Fruit fly (Drosophila melanogaster): ENCODE results near the gene CG43115.

Gene CG43115

DNA sequence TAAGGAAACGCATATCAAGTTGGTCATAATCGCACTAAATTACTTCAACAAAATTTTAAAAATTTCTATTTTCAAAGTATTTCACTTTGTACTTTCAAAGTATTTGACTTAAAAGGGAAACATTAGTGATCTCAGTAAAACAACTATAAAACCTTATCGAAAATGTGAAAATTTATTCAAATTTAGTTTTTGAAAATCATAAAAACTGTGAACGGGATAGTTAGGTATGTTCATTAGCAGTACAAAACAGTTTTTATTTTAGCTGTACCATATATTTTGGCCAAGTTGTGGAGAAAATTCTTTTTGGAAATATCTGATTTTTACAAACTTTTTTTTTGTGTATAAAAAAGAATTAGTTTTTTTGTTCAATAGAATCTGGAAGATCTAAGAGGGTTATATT lies at the start of gene CG43115:
Gene CG43115, minus strand, starts transcription at position 101 of the 400 bp plus-strand sequence.
- TF ChIP-seq CTCF (optimal IDR thresholded peaks at IDR 0.05) (no peak), CG8478 (optimal IDR thresholded peaks at IDR 0.05) (no peak)

DNA sequence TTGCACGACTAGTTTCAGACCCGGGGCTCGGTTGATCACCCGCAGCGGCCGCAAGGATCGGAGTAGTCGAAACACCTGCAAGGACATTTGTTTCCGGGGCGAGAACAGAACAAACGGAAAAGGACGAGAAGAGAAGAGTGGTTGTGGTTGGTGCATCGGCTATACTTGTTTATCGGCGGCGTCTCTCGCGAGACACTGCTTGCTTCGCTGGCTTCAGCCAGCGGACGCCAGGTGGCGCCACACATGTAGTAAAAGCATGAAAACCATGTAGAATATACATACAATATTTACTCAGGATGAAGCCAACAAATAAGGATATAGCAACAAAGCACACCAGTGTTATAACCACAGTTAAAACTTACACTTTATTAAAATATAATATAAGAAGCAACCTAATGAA lies 43.7 kb upstream of the CG43115 start:
- TF ChIP-seq CTCF (optimal IDR thresholded peaks at IDR 0.05) (peak; percentile 94 to 96), CG8478 (optimal IDR thresholded peaks at IDR 0.05) (no peak)

DNA sequence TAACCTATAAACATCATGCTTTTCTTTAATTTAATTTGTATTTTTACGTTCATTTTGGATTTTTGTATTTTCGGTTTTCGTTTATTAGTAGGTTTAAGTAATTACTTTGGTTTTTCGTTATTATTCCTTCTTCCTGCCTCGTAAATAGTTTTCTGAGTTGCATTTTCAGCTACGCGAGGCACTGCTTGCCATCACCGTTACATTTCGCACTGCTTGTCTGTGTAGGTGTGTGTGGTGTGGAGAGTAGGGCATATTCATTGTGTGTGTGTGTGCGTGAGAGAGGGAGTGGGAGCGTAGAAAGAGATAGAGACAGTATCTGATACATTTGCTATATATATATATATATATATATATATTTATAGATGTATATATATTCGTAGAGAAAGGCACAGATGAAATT lies 38.5 kb upstream of the CG43115 start:
- TF ChIP-seq CTCF (optimal IDR thresholded peaks at IDR 0.05), result peak in 1 of 2 experiments; percentile 54
- no peak for TF ChIP-seq CG8478 (optimal IDR thresholded peaks at IDR 0.05)

DNA sequence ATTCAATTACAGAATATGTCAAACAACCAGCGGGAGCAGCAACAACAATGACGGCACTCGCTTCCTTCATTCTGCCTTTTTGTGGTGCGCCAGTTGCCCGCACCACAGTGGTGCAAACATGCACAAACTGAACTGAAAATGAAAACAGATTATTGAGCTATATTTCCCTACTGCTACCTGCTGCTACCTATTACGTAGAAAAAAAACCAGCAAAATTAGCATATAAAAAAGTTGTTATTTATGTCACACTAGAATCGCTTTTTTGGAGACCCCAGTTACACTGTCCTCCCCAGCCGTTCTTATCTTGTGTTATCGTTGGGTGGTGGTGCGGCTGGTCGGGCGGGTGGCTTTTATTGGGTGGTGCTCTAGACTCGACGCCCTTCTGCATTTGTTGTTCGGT lies 31.4 kb upstream of the CG43115 start:
- no peak for TF ChIP-seq CTCF (optimal IDR thresholded peaks at IDR 0.05)
- TF ChIP-seq CG8478 (optimal IDR thresholded peaks at IDR 0.05), result no peak

DNA sequence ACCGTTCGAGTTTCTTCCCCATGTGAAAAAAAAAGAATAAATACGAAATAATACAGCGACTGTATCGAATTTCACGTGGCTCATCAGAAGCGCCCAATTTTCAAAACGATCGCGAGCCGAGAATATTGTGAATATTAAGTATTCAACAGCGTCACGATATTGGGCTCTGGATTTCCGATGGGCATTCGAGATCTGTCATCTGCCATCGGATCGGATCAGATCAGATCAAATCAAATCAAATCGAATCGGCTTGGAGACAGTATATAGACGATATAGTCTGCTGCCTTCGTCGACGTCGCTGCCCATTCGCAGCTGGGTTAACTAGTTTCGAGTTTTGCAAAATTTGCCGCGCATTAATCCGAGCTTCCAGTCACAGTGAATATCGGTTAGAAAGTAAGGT lies 28.4 kb upstream of the CG43115 start:
- TF ChIP-seq CTCF (optimal IDR thresholded peaks at IDR 0.05) (no peak), CG8478 (optimal IDR thresholded peaks at IDR 0.05) (no peak)

DNA sequence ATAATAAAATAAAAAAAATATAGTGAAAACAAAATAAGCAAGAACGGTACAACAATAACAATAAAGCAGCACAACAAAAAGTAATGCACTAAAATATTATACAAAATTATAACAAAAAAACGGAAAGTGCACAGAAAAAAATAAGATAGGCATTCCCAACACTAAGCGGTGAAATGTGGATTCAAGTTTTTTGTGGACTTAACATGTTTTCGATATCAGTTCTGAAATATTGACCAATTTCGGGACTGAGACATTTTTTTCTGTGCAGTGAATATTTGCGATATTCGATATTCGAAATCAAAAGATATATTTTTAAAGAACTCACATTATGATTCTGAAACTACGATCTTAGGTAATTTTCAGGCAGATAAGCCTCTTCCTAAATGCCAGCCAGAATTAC lies 27.9 kb upstream of the CG43115 start:
- TF ChIP-seq CG8478 (optimal IDR thresholded peaks at IDR 0.05) (no peak), CTCF (optimal IDR thresholded peaks at IDR 0.05) (no peak)

DNA sequence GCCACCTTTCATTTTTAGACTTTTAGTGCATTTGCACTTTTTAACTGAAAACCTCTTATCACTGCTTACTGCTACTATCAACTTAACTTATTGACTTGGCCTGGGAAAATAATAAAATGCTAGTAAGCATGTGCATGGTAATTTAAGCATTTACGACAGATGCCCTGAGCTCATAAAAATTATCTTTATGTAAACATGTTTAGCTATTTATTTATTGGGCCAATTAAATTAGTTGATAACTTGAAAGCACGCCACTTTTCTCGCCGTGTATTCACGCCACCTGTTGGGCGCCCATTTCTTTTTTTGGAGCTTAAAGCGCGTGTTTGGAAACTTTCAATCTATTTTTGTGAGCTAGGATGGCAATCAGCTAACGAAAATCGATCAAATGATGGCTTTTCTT lies 26.0 kb upstream of the CG43115 start:
- TF ChIP-seq CTCF (optimal IDR thresholded peaks at IDR 0.05) (no peak), CG8478 (optimal IDR thresholded peaks at IDR 0.05) (no peak)

DNA sequence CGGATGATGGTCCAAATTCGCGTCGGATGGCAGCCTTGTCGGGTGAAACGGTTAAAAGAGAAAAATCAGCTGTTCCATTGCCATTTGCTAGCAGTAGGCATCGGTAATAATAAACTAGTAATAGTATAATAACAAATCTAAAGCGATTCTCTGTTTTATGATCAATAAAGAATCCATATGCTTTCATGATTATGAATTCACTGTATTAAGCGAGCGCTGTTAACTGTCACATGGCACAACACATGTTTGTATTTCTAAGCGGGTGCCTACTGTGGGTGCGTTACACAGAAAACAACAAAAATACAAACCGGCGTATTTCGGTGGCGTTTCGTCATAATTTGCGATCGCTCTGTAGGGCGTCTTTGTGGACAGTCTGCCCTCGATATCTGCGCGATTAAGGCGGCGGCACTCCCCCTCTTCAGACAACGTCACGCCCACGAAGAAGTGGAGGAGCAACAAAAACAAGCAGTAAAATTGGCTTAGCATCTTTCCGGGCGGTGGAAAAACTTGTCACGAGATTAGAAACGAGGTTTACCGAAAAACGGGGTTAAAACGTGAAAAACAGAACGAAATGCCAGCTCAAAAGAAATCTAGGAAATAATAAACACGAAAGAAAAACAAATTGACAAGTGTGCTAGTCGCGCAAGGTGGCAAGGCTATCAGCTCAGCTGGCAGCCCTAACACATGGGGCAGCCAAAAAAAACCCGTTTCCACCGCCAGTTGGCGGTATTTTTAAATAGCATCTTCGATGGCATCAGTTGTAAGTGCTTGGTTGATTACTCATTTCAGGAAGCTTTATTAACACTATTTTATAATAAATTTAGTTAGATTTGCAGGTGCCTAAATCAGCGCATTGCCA lies 24.8 kb upstream of the CG43115 start, which contains the start of the genes Nep1 and Mipp2:
Gene Nep1, plus strand, starts transcription at position 397 of the 859 bp plus-strand sequence.
Gene Mipp2, minus strand, starts transcription at position 663 of the 859 bp plus-strand sequence.
- TF ChIP-seq CG8478 (optimal IDR thresholded peaks at IDR 0.05) (no peak), CTCF (optimal IDR thresholded peaks at IDR 0.05) (no peak)

DNA sequence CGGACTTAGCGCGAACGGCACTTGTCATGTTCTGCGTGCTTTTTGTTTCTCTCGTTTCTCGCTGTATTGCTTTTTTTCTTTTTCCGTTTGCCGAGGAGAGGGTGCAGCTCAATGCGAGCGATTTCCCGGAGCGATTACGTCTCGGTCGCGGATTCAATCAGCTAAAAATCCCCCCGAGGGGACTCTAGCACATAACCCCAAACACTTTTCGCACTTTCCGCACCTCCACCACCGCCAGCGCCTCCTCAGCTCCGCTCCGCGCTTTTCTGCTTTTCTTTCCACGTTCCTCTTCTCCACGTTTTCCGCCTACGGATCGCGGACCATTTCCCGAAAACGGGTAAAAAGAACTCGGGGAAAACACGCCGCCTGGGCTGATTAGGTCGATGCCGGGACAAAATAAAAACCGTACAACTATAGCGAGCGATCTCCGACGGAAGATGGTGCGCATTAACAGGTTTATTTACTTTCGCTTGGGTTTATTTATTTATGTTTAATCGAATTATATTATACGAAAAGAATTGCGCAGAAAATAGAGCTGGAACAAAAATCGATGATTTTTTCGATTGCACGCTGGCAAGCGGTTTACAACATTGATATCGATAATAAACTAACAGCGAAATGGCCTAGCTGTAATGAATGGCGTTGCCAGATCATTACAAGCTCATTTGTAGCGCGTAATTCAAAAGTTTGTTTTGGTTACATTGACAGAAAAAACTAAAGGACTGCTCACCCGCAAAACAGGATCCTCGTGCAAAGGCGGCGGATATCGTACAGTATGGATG lies 23.7 kb upstream of the CG43115 start, which contains the start of gene raptor:
Gene raptor, minus strand, starts transcription at position 523 of the 782 bp plus-strand sequence.
- no peak for TF ChIP-seq CTCF (optimal IDR thresholded peaks at IDR 0.05)
- TF ChIP-seq CG8478 (optimal IDR thresholded peaks at IDR 0.05), result no peak

DNA sequence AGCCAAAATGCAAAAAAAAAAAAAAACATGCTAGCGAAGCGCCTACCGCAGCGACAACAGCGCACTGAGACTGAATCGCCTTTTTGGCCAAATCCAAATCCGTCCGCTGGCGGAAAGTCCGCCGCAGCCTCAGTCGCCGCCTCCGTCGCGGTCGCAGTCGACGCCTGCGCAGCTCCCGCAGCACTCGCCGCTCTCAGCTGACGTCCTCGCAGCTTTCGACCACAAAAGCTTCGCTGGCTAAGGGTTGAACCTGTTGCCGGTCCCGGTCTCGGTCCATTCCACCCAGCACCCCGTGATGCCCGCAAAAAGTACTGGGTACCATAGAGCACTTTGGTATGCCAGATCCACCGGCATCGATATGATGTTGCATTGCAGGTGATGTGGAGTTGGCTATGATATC lies 15.1 kb upstream of the CG43115 start, which contains the start of gene CG4660:
Gene CG4660, minus strand, starts transcription at position 77 of the 400 bp plus-strand sequence.
- no peak for TF ChIP-seq CG8478 (optimal IDR thresholded peaks at IDR 0.05)
- TF ChIP-seq CTCF (optimal IDR thresholded peaks at IDR 0.05), result no peak

DNA sequence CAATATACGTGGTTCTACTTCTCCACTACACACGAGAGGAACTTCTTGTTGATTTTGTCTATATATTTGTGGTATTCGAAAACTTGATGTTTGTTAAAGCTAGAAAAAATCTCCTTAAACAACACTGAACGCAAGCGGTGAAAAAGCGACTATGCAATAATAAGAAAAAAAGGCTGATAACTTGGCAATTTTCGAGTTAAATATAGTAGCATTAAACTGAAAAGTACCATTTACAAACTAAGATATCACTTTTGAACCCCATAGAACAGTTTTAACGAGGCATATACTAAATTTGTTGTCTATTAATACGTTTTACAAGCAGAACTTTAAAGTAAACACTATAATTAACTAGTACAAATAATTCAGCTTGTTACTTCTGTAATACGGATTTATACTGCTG lies 11.5 kb upstream of the CG43115 start, which contains the start of gene CG4666:
Gene CG4666, minus strand, starts transcription at position 101 of the 400 bp plus-strand sequence.
- no peak for TF ChIP-seq CG8478 (optimal IDR thresholded peaks at IDR 0.05)
- no peak for TF ChIP-seq CTCF (optimal IDR thresholded peaks at IDR 0.05)

DNA sequence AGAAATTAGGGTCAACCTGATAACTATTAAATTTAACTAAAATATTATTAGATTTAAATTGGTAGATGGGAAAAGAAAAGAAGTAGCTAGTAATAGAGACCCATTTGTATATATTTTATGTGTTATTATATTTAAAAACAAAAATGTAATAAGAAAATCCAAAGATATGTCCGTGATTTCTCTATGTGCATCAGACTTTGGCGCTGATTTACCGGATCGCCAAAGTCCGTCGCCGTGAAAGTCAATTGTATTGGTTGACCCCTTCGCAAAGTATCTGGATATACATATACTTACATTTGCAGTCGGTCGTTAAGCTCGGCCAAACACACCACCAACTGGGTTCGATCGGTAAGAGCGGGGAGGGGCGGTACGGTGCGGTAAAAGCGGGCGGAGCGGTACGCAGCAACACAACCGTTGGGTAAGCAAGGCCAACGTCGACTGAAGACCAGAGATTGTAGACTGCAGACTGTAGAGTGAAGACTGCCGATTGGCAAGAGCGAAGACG lies 10.9 kb upstream of the CG43115 start:
- TF ChIP-seq CG8478 (optimal IDR thresholded peaks at IDR 0.05) (no peak), CTCF (optimal IDR thresholded peaks at IDR 0.05) (no peak)

DNA sequence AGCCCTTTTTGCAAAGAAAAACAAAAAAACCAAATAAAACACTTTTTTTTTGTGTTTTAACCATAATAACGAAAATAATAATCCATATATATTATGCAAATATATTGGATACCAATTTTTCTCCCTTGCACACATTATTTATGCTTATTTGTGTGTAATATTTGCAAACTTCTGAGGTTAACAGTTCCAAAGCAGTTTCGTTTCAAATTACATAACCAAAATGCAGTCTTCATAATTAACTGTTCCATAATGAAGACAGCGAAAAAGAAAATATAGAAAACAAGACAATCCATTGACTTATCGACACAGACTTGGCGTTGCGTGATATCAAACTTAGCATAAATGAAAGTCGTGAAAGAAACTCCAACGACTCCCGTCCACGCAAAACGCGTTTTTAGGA lies 9.4 kb upstream of the CG43115 start:
- TF ChIP-seq CTCF (optimal IDR thresholded peaks at IDR 0.05) (no peak), CG8478 (optimal IDR thresholded peaks at IDR 0.05) (no peak)

DNA sequence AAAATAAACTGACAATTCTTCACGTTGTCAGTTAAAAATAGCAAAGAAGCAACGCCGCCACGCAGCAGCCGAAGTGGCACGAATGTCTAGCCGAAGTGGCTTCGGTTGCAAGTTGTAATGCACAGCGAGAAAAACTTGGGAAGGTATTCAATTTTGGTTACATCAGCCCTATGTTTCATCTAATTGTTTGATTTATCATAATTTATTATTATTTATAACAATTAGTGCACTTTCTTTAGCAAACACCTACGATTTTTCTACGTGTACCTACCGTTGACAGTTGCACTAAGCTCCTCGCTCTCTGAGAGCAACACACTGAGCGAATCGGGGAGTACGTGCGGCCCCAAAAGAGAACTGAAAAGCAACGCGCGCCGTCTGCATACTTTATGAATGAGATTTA lies 8.6 kb upstream of the CG43115 start, which contains the start of gene Tsp5D:
Gene Tsp5D, minus strand, starts transcription at position 13 of the 400 bp plus-strand sequence.
- TF ChIP-seq CG8478 (optimal IDR thresholded peaks at IDR 0.05) (no peak), CTCF (optimal IDR thresholded peaks at IDR 0.05) (no peak)

DNA sequence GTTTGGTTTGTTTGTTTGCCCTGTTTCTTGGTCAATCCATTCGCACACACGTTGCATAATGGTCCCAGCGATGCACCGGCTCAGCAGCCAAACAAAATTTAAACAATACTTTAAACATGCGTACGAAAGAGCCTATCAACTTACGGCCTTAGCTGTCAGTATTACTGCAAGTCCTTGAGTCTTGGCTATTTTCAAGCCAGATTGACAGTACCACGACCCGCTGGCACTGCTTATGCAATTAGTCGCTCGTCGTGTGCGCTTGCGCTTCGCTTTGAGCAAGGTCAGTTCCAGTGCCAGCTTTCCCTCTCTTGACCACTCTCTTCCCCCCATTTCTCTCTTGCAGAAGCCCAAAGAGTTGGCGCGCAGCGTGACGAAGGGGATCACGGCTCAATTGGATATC lies 2.5 kb upstream of the CG43115 start:
- TF ChIP-seq CTCF (optimal IDR thresholded peaks at IDR 0.05), result no peak
